Worm (Caenorhabditis elegans): Measurements from ENCODE around the gene ebp-1.

ebp-1 gene

ce11 chrV:18091216-18091615 is 47.8 kb downstream of the ebp-1 start:
- TF ChIP-seq nhr-2 (tag; optimal IDR thresholded peaks at IDR 0.05) (no peak), unc-39 (tag; optimal IDR thresholded peaks at IDR 0.05) (no peak), lin-32 (GFP tag; optimal IDR thresholded peaks at IDR 0.05) (no peak), zip-8 (tag; optimal IDR thresholded peaks at IDR 0.05) (peak; percentile 61), ces-1 (GFP tag; optimal IDR thresholded peaks at IDR 0.05) (no peak)

- TF ChIP-seq zip-8 (tag; optimal IDR thresholded peaks at IDR 0.05) (peak; percentile 96), nhr-12 (tag; optimal IDR thresholded peaks at IDR 0.05) (no peak), ceh-83 (GFP tag; optimal IDR thresholded peaks at IDR 0.05) (no peak), nhr-237 (tag; optimal IDR thresholded peaks at IDR 0.05) (no peak)
Observed at ce11 chrV:18093941-18094340, 50.6 kb downstream of the ebp-1 start.

ce11 chrV:18098387-18098786 is 55.0 kb downstream of the ebp-1 start, which contains the start of gene par-4:
TSS of gene par-4 (plus strand) at chrV:18098687.
- no peak for TF ChIP-seq snpc-4 (tag; optimal IDR thresholded peaks at IDR 0.05)
- no peak for TF ChIP-seq lsy-2 (tag; optimal IDR thresholded peaks at IDR 0.05)
- no peak for TF ChIP-seq ceh-39 (tag; optimal IDR thresholded peaks at IDR 0.05)
- no peak for TF ChIP-seq lin-32 (GFP tag; optimal IDR thresholded peaks at IDR 0.05)
- no peak for TF ChIP-seq sem-2 (GFP tag; optimal IDR thresholded peaks at IDR 0.05)
- TF ChIP-seq ces-1 (GFP tag; optimal IDR thresholded peaks at IDR 0.05): no peak
- TF ChIP-seq unc-39 (tag; optimal IDR thresholded peaks at IDR 0.05): no peak
- TF ChIP-seq nhr-76 (tag; optimal IDR thresholded peaks at IDR 0.05): no peak
- TF ChIP-seq flh-1 (GFP tag; optimal IDR thresholded peaks at IDR 0.05): no peak
- no peak for TF ChIP-seq lin-13 (tag; optimal IDR thresholded peaks at IDR 0.05)
- TF ChIP-seq nhr-237 (tag; optimal IDR thresholded peaks at IDR 0.05): no peak
- no peak for TF ChIP-seq M03D4.4 (tag; optimal IDR thresholded peaks at IDR 0.05)
- TF ChIP-seq hlh-1 (tag; optimal IDR thresholded peaks at IDR 0.05): no peak
- TF ChIP-seq nhr-2 (tag; optimal IDR thresholded peaks at IDR 0.05): no peak
- no peak for TF ChIP-seq unc-120 (tag; optimal IDR thresholded peaks at IDR 0.05; ENCODE audit: poor library complexity, severe bottlenecking)

Data from whole organism, mixed stage, embryonic.